Worm (Caenorhabditis elegans): ENCODE data around the gene srap-1.

Gene srap-1

DNA sequence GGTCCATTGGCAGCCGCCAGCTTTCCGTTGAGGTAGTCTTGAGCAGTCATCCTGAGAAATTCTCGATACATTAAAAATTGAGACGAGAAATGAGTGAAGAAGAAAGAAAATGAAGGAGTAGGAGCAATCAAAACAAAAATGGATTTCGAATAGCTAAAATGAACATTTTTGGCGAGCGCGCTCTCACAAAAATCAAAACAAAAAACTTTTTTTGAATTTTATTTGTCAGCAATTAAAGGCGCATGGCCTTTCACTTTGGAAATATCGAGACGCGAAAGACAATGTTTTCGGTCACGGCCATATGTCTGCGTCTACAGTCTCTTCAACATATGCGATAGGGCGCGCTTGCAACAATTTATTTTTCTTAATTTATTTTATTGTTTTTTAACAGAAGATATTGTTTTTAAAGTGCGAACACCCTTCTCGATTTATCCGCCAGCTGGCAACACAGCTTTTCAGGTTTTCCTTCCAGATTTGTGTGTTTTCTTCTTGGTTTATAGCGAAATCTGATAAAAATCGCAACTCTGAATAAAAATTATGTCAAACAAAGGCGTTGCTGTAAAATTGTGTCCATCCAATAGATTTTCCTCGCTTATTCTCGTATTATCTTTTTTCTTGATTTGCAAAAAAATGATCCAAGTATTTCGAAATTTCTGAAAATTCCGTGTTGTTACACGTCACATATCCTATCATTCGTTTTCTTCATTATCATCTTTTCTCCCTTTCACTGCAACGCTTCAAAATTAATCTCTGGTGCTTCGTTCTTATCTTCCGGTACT lies 36.0 kb downstream of the srap-1 start, which contains the start of the genes rpn-9 and T06D8.9 (continued):
- no peak; the same call in 1 of the 2 replicates for TF ChIP-seq cebp-1 (GFP tag; IDR thresholded peaks at IDR 0.05)
- peak; percentile 64 for TF ChIP-seq cebp-1 (tag; optimal IDR thresholded peaks at IDR 0.05)
- peak; percentile 21 for TF ChIP-seq ZK185.1 (tag; optimal IDR thresholded peaks at IDR 0.05; ENCODE audit: poor library complexity, severe bottlenecking)
- peak; percentile 70 for TF ChIP-seq unc-130 (GFP tag; optimal IDR thresholded peaks at IDR 0.05)
- no peak for TF ChIP-seq T26A5.8 (tag; optimal IDR thresholded peaks at IDR 0.05)
- TF ChIP-seq bed-1 (GFP tag; IDR thresholded peaks at IDR 0.05), result no peak
- no peak for TF ChIP-seq akir-1 (GFP tag; optimal IDR thresholded peaks at IDR 0.05)
- TF ChIP-seq D2030.7 (GFP tag; IDR thresholded peaks at IDR 0.05), result peak; percentile 89
- TF ChIP-seq ama-1 (optimal IDR thresholded peaks at IDR 0.05), result no peak
- TF ChIP-seq ama-1 (GFP tag; optimal IDR thresholded peaks at IDR 0.05), result no peak
- no peak for TF ChIP-seq ccch-3 (GFP tag; optimal IDR thresholded peaks at IDR 0.05)
- no peak for TF ChIP-seq bed-2 (GFP tag; IDR thresholded peaks at IDR 0.05)
- no peak for TF ChIP-seq fkh-3 (tag; optimal IDR thresholded peaks at IDR 0.05)
- TF ChIP-seq snpc-4 (GFP tag; optimal IDR thresholded peaks at IDR 0.05), result peak; percentile 17
- peak; percentile 70 to 80 (median 76) for TF ChIP-seq snpc-4 (tag; optimal IDR thresholded peaks at IDR 0.05)
- TF ChIP-seq sptf-2 (GFP tag; optimal IDR thresholded peaks at IDR 0.05), result no peak
- TF ChIP-seq athp-1 (tag; optimal IDR thresholded peaks at IDR 0.05), result peak; percentile 52
- no peak for TF ChIP-seq ztf-3 (GFP tag; optimal IDR thresholded peaks at IDR 0.05)
- TF ChIP-seq nfya-2 (GFP tag; IDR thresholded peaks at IDR 0.05), result no peak
- TF ChIP-seq hmg-1.2 (GFP tag; IDR thresholded peaks at IDR 0.05), result peak; percentile 95
- no peak for TF ChIP-seq K11D2.4 (GFP tag; IDR thresholded peaks at IDR 0.05)
- no peak for TF ChIP-seq ceh-40 (GFP tag; IDR thresholded peaks at IDR 0.05)
- no peak for TF ChIP-seq Y53F4B.3 (GFP tag; IDR thresholded peaks at IDR 0.05)
- TF ChIP-seq Y53G8AR.9 (GFP tag; conservative IDR thresholded peaks at IDR 0.05), result no peak; the same call in 1 of the 2 replicates
- TF ChIP-seq mel-28 (tag; optimal IDR thresholded peaks at IDR 0.05; ENCODE audit: borderline replicate concordance), result no peak
- peak; percentile 90 for TF ChIP-seq madf-6 (GFP tag; IDR thresholded peaks at IDR 0.05)
- no peak for TF ChIP-seq somi-1 (GFP tag; optimal IDR thresholded peaks at IDR 0.05)
- no peak for TF ChIP-seq F57C9.4 (tag; optimal IDR thresholded peaks at IDR 0.05)
- no peak for TF ChIP-seq lsy-27 (tag; optimal IDR thresholded peaks at IDR 0.05; ENCODE audit: borderline replicate concordance, insufficient read depth)
- TF ChIP-seq rcor-1 (GFP tag; IDR thresholded peaks at IDR 0.05), result peak; percentile 76
- no peak for TF ChIP-seq Y56A3A.18 (GFP tag; IDR thresholded peaks at IDR 0.05)
- no peak for TF ChIP-seq lag-1 (GFP tag; IDR thresholded peaks at IDR 0.05)
- no peak for TF ChIP-seq sea-2 (GFP tag; IDR thresholded peaks at IDR 0.05)
- peak; percentile 96 for TF ChIP-seq attf-5 (GFP tag; optimal IDR thresholded peaks at IDR 0.05)
- TF ChIP-seq hlh-12 (tag; optimal IDR thresholded peaks at IDR 0.05), result no peak
- no peak for TF ChIP-seq ets-4 (GFP tag; optimal IDR thresholded peaks at IDR 0.05)
- TF ChIP-seq ceh-79 (tag; optimal IDR thresholded peaks at IDR 0.05), result no peak
- peak; percentile 90 for TF ChIP-seq F23B12.7 (tag; optimal IDR thresholded peaks at IDR 0.05; ENCODE audit: insufficient read depth)
- no peak for TF ChIP-seq egl-44 (GFP tag; IDR thresholded peaks at IDR 0.05)
- peak; percentile 29; the same call in 1 of the 2 replicates for TF ChIP-seq attf-6 (GFP tag; IDR thresholded peaks at IDR 0.05)
- peak; percentile 62; the same call in 1 of the 2 replicates for TF ChIP-seq ceh-100 (GFP tag; IDR thresholded peaks at IDR 0.05)
- peak; percentile 20; the same call in 1 of the 2 replicates for TF ChIP-seq nfyb-1 (GFP tag; IDR thresholded peaks at IDR 0.05)
- TF ChIP-seq hlh-26 (GFP tag; conservative IDR thresholded peaks at IDR 0.05), result no peak
- TF ChIP-seq ceh-58 (GFP tag; IDR thresholded peaks at IDR 0.05), result no peak
- TF ChIP-seq lin-54 (GFP tag; optimal IDR thresholded peaks at IDR 0.05), result peak; percentile 87
- peak; percentile 45; the same call in 1 of the 2 replicates for TF ChIP-seq Y67H2A.10 (GFP tag; conservative IDR thresholded peaks at IDR 0.05)
- TF ChIP-seq snpc-1.1 (tag; optimal IDR thresholded peaks at IDR 0.05; ENCODE audit: insufficient read depth), result peak; percentile 83
- no peak for TF ChIP-seq T07F8.4 (tag; optimal IDR thresholded peaks at IDR 0.05)

All from whole organism, young adult.